Fruit fly (Drosophila melanogaster) whole organism, embryonic: ENCODE results near the gene CG32772.

Experiments
- BEAF-32 ChIP-seq: fragments of 200-800 bp; sonication (Bioruptor generic); optimal IDR thresholded peaks from 3 replicates; lab custom pipeline; 2017; ENCODE audit warnings: missing biosample characterization, missing genetic modification characterization, mild to moderate bottlenecking, moderate library complexity, missing genetic modification reagents
- CG10209 ChIP-seq: fragments of 200-800 bp; sonication (Bioruptor generic); optimal IDR thresholded peaks from 3 replicates; lab custom pipeline; 2017; ENCODE audit warnings: missing biosample characterization, mild to moderate bottlenecking, missing genetic modification characterization, missing genetic modification reagents
- CG10979 ChIP-seq: fragments of 200-800 bp; sonication (Bioruptor generic); optimal IDR thresholded peaks from 2 replicates; lab custom pipeline; 2018; ENCODE audit warnings: missing biosample characterization, mild to moderate bottlenecking, missing genetic modification characterization, moderate library complexity
- CG12299 ChIP-seq: fragments of 200-800 bp; sonication (Bioruptor generic); optimal IDR thresholded peaks from 2 replicates; lab custom pipeline; 2018; ENCODE audit warnings: missing biosample characterization, mild to moderate bottlenecking, missing genetic modification characterization
- CG13123 ChIP-seq: fragments of 200-800 bp; sonication (Bioruptor generic); optimal IDR thresholded peaks from 2 replicates; lab custom pipeline; 2016; ENCODE audit warnings: missing biosample characterization, missing genetic modification characterization
- CG13424 ChIP-seq: fragments of 200-800 bp; sonication (Bioruptor generic); optimal IDR thresholded peaks from 2 replicates; lab custom pipeline; 2019; ENCODE audit warnings: missing biosample characterization, mild to moderate bottlenecking, missing genetic modification characterization, moderate library complexity
- CG1603 ChIP-seq: fragments of 200-800 bp; sonication (Bioruptor generic); optimal IDR thresholded peaks from 2 replicates; lab custom pipeline; 2019; ENCODE audit warnings: missing biosample characterization, mild to moderate bottlenecking, missing genetic modification characterization, moderate library complexity
- CG18619 ChIP-seq: fragments of 200-800 bp; sonication (Bioruptor generic); optimal IDR thresholded peaks from 3 replicates; lab custom pipeline; 2017; ENCODE audit warnings: missing biosample characterization, mild to moderate bottlenecking, missing genetic modification characterization
- CG2116 ChIP-seq: fragments of 200-800 bp; sonication (Bioruptor generic); optimal IDR thresholded peaks from 3 replicates; lab custom pipeline; 2018; ENCODE audit warnings: missing biosample characterization, mild to moderate bottlenecking, missing genetic modification characterization
- CG32772 ChIP-seq: fragments of 200-800 bp; sonication (Bioruptor generic); IDR thresholded peaks from 2 replicates; pipeline ENCODE4 v1.3.6; 2022; ENCODE audit warnings: missing biosample characterization, missing genetic modification characterization
- CG4617 ChIP-seq: fragments of 200-800 bp; sonication (Bioruptor generic); optimal IDR thresholded peaks from 3 replicates; lab custom pipeline; 2016; ENCODE audit warnings: missing biosample characterization, missing genetic modification characterization, borderline replicate concordance
- CG5953 ChIP-seq: fragments of 200-800 bp; sonication (Bioruptor generic); IDR thresholded peaks from 2 replicates; pipeline ENCODE4 v1.3.6; 2022; ENCODE audit warnings: missing biosample characterization, missing genetic modification characterization
- CG7745 ChIP-seq: fragments of 200-800 bp; sonication (Bioruptor generic); optimal IDR thresholded peaks from 2 replicates; lab custom pipeline; 2018; ENCODE audit warnings: missing biosample characterization, mild to moderate bottlenecking, missing genetic modification characterization, moderate library complexity
- CG7987 ChIP-seq: fragments of 200-800 bp; sonication (Bioruptor generic); optimal IDR thresholded peaks from 2 replicates; lab custom pipeline; 2018; ENCODE audit warnings: missing biosample characterization, mild to moderate bottlenecking, missing genetic modification characterization, moderate library complexity
- CG8281 ChIP-seq: fragments of 200-800 bp; sonication (Bioruptor generic); optimal IDR thresholded peaks from 2 replicates; lab custom pipeline; 2018; ENCODE audit warnings: missing biosample characterization, mild to moderate bottlenecking, missing genetic modification characterization, moderate library complexity
- CG9609 ChIP-seq: fragments of 200-800 bp; sonication (Bioruptor generic); optimal IDR thresholded peaks from 3 replicates; lab custom pipeline; 2016; ENCODE audit warnings: missing biosample characterization, missing genetic modification characterization
- Deaf1 ChIP-seq: fragments of 200-800 bp; optimal IDR thresholded peaks from 3 replicates; lab custom pipeline; 2019; ENCODE audit warnings: missing biosample characterization, mild to moderate bottlenecking, missing genetic modification characterization, moderate library complexity
- Dll ChIP-seq: fragments of 200-800 bp; sonication (Bioruptor generic); IDR thresholded peaks from 4 replicates; pipeline ENCODE4 v1.3.6; 2022; ENCODE audit warnings: missing biosample characterization, missing genetic modification characterization; ENCODE audit not compliant: partially characterized antibody
- E2f1 ChIP-seq: fragments of 200-800 bp; sonication (Bioruptor generic); IDR thresholded peaks from 2 replicates; pipeline ENCODE4 v1.3.6; 2022; ENCODE audit warnings: missing biosample characterization, missing genetic modification characterization
- Gug ChIP-seq: fragments of 200-800 bp; sonication (Bioruptor generic); IDR thresholded peaks from 4 replicates; pipeline ENCODE4 v1.3.6; 2022; ENCODE audit warnings: missing biosample characterization, missing genetic modification characterization
- Hmx ChIP-seq: fragments of 200-800 bp; sonication (Bioruptor generic); optimal IDR thresholded peaks from 2 replicates; lab custom pipeline; 2016; ENCODE audit warnings: missing biosample characterization, missing genetic modification characterization
- Med ChIP-seq: fragments of 200-800 bp; sonication (Bioruptor generic); peaks from one replicate; lab custom pipeline; 2016; ENCODE audit warnings: missing biosample characterization, missing genetic modification characterization, mild to moderate bottlenecking, inconsistent platforms, moderate library complexity
- Myb ChIP-seq: fragments of 200-800 bp; sonication (Bioruptor generic); optimal IDR thresholded peaks from 2 replicates; lab custom pipeline; 2016; ENCODE audit warnings: missing biosample characterization, missing genetic modification characterization
- Opbp ChIP-seq: fragments of 200-800 bp; sonication (Bioruptor generic); IDR thresholded peaks from 3 replicates; pipeline ENCODE4 v1.3.6; 2022; ENCODE audit warnings: missing biosample characterization, missing genetic modification characterization; ENCODE audit not compliant: partially characterized antibody
- Sox102F ChIP-seq: fragments of 200-800 bp; sonication (Bioruptor generic); optimal IDR thresholded peaks from 2 replicates; lab custom pipeline; 2018; ENCODE audit warnings: missing biosample characterization, mild to moderate bottlenecking, missing genetic modification characterization, moderate library complexity
- Sry-δ ChIP-seq: fragments of 200-800 bp; sonication (Bioruptor generic); optimal IDR thresholded peaks from 2 replicates; lab custom pipeline; 2016; ENCODE audit warnings: missing biosample characterization, missing genetic modification characterization
- Tbp ChIP-seq: fragments of >200 bp; optimal IDR thresholded peaks from 2 replicates; lab custom pipeline; 2018; ENCODE audit warnings: missing biosample characterization, missing genetic modification characterization
- Usf ChIP-seq: fragments of 200-800 bp; sonication (Bioruptor generic); optimal IDR thresholded peaks from 2 replicates; lab custom pipeline; 2017; ENCODE audit warnings: missing genotype, missing biosample characterization, missing genetic modification characterization
- YL-1 ChIP-seq: fragments of 200-800 bp; sonication (Bioruptor generic); optimal IDR thresholded peaks from 3 replicates; lab custom pipeline; 2017; ENCODE audit warnings: missing biosample characterization, mild to moderate bottlenecking, missing genetic modification characterization
- bcd ChIP-seq: fragments of 200-800 bp; sonication (Bioruptor generic); optimal IDR thresholded peaks from 2 replicates; lab custom pipeline; 2017; ENCODE audit warnings: missing biosample characterization, mild to moderate bottlenecking, missing genetic modification characterization
- cas ChIP-seq: fragments of 200-800 bp; sonication (Bioruptor generic); IDR thresholded peaks from 2 replicates; pipeline ENCODE4 v1.3.6; 2022; ENCODE audit warnings: missing biosample characterization, missing genetic modification characterization
- dimm ChIP-seq: fragments of 200-800 bp; sonication (Bioruptor generic); IDR thresholded peaks from 2 replicates; pipeline ENCODE4 v1.3.6; 2022; ENCODE audit warnings: missing biosample characterization, missing genetic modification characterization
- dmrt11E ChIP-seq: fragments of 200-800 bp; sonication (Bioruptor generic); optimal IDR thresholded peaks from 3 replicates; lab custom pipeline; 2018; ENCODE audit warnings: missing biosample characterization, mild to moderate bottlenecking, missing genetic modification characterization, moderate library complexity
- fd3F ChIP-seq: fragments of 200-800 bp; sonication (Bioruptor generic); optimal IDR thresholded peaks from 2 replicates; lab custom pipeline; 2018; ENCODE audit warnings: missing biosample characterization, mild to moderate bottlenecking, missing genetic modification characterization, moderate library complexity
- gem ChIP-seq: fragments of 200-800 bp; sonication (Bioruptor generic); optimal IDR thresholded peaks from 2 replicates; lab custom pipeline; 2019; ENCODE audit warnings: missing biosample characterization, mild to moderate bottlenecking, missing genetic modification characterization, moderate library complexity
- kay ChIP-seq: fragments of 200-800 bp; sonication (Bioruptor generic); optimal IDR thresholded peaks from 2 replicates; lab custom pipeline; 2016; ENCODE audit warnings: missing biosample characterization, missing genetic modification characterization
- klu ChIP-seq: fragments of 200-800 bp; sonication (Bioruptor generic); IDR thresholded peaks from 2 replicates; pipeline ENCODE4 v1.3.6; 2022; ENCODE audit warnings: missing biosample characterization, missing genetic modification characterization
- kni ChIP-seq: fragments of 200-800 bp; sonication (Bioruptor generic); optimal IDR thresholded peaks from 3 replicates; lab custom pipeline; 2017; ENCODE audit warnings: mild to moderate bottlenecking, missing biosample characterization, missing genetic modification reagents, missing genetic modification characterization
- lov ChIP-seq, 2 experiments: fragments of 200-800 bp in 1 of 2; fragments of >200 bp in 1 of 2; sonication (Bioruptor generic) in 1 of 2; IDR thresholded peaks in 1 of 2; optimal IDR thresholded peaks in 1 of 2; 2 replicates in 1 of 2; 3 replicates in 1 of 2; pipeline versions ENCODE4 v1.3.6 to Lab custom; 2017 to 2022; ENCODE audit warnings: missing biosample characterization in 1 of 2, missing genetic modification characterization in 1 of 2
- mld ChIP-seq: fragments of 200-800 bp; sonication (Bioruptor generic); IDR thresholded peaks from 3 replicates; pipeline ENCODE4 v1.3.6; 2022; ENCODE audit warnings: missing biosample characterization, missing genetic modification characterization; ENCODE audit not compliant: partially characterized antibody
- repo ChIP-seq: fragments of 200-800 bp; sonication (Bioruptor generic); optimal IDR thresholded peaks from 2 replicates; lab custom pipeline; 2016; ENCODE audit warnings: missing biosample characterization, missing genetic modification characterization
- shn ChIP-seq: fragments of 200-800 bp; sonication (Bioruptor generic); optimal IDR thresholded peaks from 3 replicates; lab custom pipeline; 2016; ENCODE audit warnings: missing biosample characterization, missing genetic modification characterization
- slbo ChIP-seq: fragments of 200-800 bp; sonication (Bioruptor generic); IDR thresholded peaks from 2 replicates; pipeline ENCODE4 v1.3.6; 2022; ENCODE audit warnings: missing biosample characterization, missing genetic modification characterization
- vvl ChIP-seq: fragments of 200-800 bp; sonication (Bioruptor generic); IDR thresholded peaks from 2 replicates; pipeline ENCODE4 v1.3.6; 2022; ENCODE audit warnings: missing biosample characterization, missing genetic modification characterization
- yki ChIP-seq: fragments of >200 bp; optimal IDR thresholded peaks from 3 replicates; lab custom pipeline; 2018
- zf30C ChIP-seq: fragments of 200-800 bp; sonication (Bioruptor generic); optimal IDR thresholded peaks from 3 replicates; lab custom pipeline; 2018; ENCODE audit warnings: missing biosample characterization, mild to moderate bottlenecking, missing genetic modification characterization

CG32772 gene

dm6 chrX:4937222-4938071 is 28.5 kb downstream of the CG32772 start (continued):
- no peak for TF ChIP-seq slbo
- no peak for TF ChIP-seq Hmx (GFP tag; lab: Kevin White, UChicago)
- no peak for TF ChIP-seq vvl (GFP tag; lab: Robert Waterston, UW)
- TF ChIP-seq CG7987 (GFP tag; lab: Kevin White, UChicago), result no peak
- TF ChIP-seq CG5953 (GFP tag; lab: Robert Waterston, UW), result no peak
- no peak for TF ChIP-seq lov (optimal IDR thresholded peaks at IDR 0.05; lab: Kevin White, UChicago)
- TF ChIP-seq lov (GFP tag; IDR thresholded peaks at IDR 0.05; lab: Robert Waterston, UW), result no peak
- no peak for TF ChIP-seq kay
- no peak for TF ChIP-seq yki (lab: Kevin White, UChicago)
- peak; percentile 35 for TF ChIP-seq kni (GFP tag; lab: Kevin White, UChicago)
- TF ChIP-seq Med (GFP tag; lab: Kevin White, UChicago), result peak; percentile 19
- peak; percentile 64 for TF ChIP-seq CG32772
- TF ChIP-seq mld (GFP tag; lab: Robert Waterston, UW), result no peak
- no peak for TF ChIP-seq CG10979 (tag; lab: Kevin White, UChicago)
- TF ChIP-seq repo, result no peak
- no peak for TF ChIP-seq Tbp (GFP tag; lab: Kevin White, UChicago)
- no peak for TF ChIP-seq Sox102F
- TF ChIP-seq fd3F (GFP tag; lab: Kevin White, UChicago), result no peak
- no peak for TF ChIP-seq Myb (GFP tag; lab: Kevin White, UChicago)
- TF ChIP-seq CG7745, result no peak
- TF ChIP-seq CG12299 (tag; lab: Kevin White, UChicago), result no peak
- TF ChIP-seq Sry-δ (GFP tag; lab: Kevin White, UChicago), result no peak
- TF ChIP-seq CG13123, result no peak
- no peak for TF ChIP-seq CG13424 (tag; lab: Kevin White, UChicago)
- no peak for TF ChIP-seq CG8281 (tag; lab: Kevin White, UChicago)
- no peak for TF ChIP-seq CG10209
- peak; percentile 2 for TF ChIP-seq Deaf1 (tag; lab: Kevin White, UChicago)
- no peak for TF ChIP-seq dimm (GFP tag; lab: Robert Waterston, UW)
- no peak for TF ChIP-seq Gug (GFP tag; lab: Robert Waterston, UW)
- TF ChIP-seq CG18619 (GFP tag; lab: Kevin White, UChicago), result no peak
- no peak for TF ChIP-seq zf30C
- peak; percentile 1 for TF ChIP-seq YL-1 (GFP tag; lab: Kevin White, UChicago)
- TF ChIP-seq dmrt11E (tag; lab: Kevin White, UChicago), result no peak
- TF ChIP-seq Dll (GFP tag; lab: Robert Waterston, UW), result 0 out of 4 replicates have a peak, but pooled peaks have one; percentile 38
- TF ChIP-seq gem, result no peak
- peak; percentile 28 for TF ChIP-seq CG4617 (GFP tag; lab: Kevin White, UChicago)
- peak; percentile 53; the same call in 1 of the 2 replicates for TF ChIP-seq E2f1 (GFP tag; lab: Robert Waterston, UW)
- no peak for TF ChIP-seq klu (GFP tag; lab: Robert Waterston, UW)
- TF ChIP-seq Usf (GFP tag; lab: Kevin White, UChicago), result no peak
- no peak for TF ChIP-seq BEAF-32 (GFP tag; lab: Kevin White, UChicago)
- no peak for TF ChIP-seq CG9609
- TF ChIP-seq cas, result no peak
- no peak for TF ChIP-seq CG2116
- TF ChIP-seq CG1603 (tag; lab: Kevin White, UChicago), result peak; percentile 34
- TF ChIP-seq bcd (GFP tag; lab: Kevin White, UChicago), result no peak
- no peak for TF ChIP-seq shn
- TF ChIP-seq Opbp (GFP tag; lab: Robert Waterston, UW), result no peak
